Worm (Caenorhabditis elegans) whole organism, L3 larva: ENCODE measurements around the gene ZK1320.9.

Source experiments
- ceh-28 ChIP-seq: fragments of 150-350 bp; optimal IDR thresholded peaks from 2 replicates; lab custom pipeline; 2014; ENCODE audit warnings: missing biosample characterization, missing genetic modification reagents, missing genetic modification characterization
- daf-12 ChIP-seq: fragments of 150-350 bp; optimal IDR thresholded peaks from 2 replicates; lab custom pipeline; 2014; ENCODE audit warnings: missing biosample characterization, missing genetic modification reagents, missing genetic modification characterization
- elt-3 ChIP-seq, 3 experiments: fragments of 150-350 bp in 1 of 3; sonication (generic microtip) in 2 of 3; optimal IDR thresholded peaks; 2 replicates in 2 of 3; 4 replicates in 1 of 3; lab custom pipeline; 2014 to 2017; ENCODE audit warnings: missing biosample characterization in 3 of 3, missing genetic modification characterization in 3 of 3
- fos-1 ChIP-seq: fragments of 150-350 bp; optimal IDR thresholded peaks from 2 replicates; lab custom pipeline; 2014; ENCODE audit warnings: missing biosample characterization, missing genetic modification characterization
- lin-39 ChIP-seq: fragments of 150-350 bp; optimal IDR thresholded peaks from 2 replicates; lab custom pipeline; 2018; ENCODE audit warnings: missing biosample characterization, missing genetic modification reagents, missing genetic modification characterization
- nhr-11 ChIP-seq: fragments of 150-350 bp; optimal IDR thresholded peaks from 2 replicates; lab custom pipeline; 2014; ENCODE audit warnings: missing biosample characterization, missing genetic modification characterization
- nhr-12 ChIP-seq: fragments of 150-350 bp; optimal IDR thresholded peaks from 2 replicates; lab custom pipeline; 2014; ENCODE audit warnings: missing biosample characterization, missing genetic modification characterization
- nhr-43 ChIP-seq: sonication (generic microtip); optimal IDR thresholded peaks from 2 replicates; lab custom pipeline; 2016; ENCODE audit warnings: mild to moderate bottlenecking, missing genetic modification characterization, missing compliant biosample characterization; ENCODE audit not compliant: poor library complexity, severe bottlenecking
- skn-1 ChIP-seq: fragments of 150-350 bp; optimal IDR thresholded peaks from 2 replicates; lab custom pipeline; 2014; ENCODE audit warnings: missing biosample characterization, missing genetic modification characterization
- unc-39 ChIP-seq: sonication (generic microtip); optimal IDR thresholded peaks from 4 replicates; lab custom pipeline; 2017; ENCODE audit warnings: missing biosample characterization, missing genetic modification characterization
- unc-62 ChIP-seq: fragments of 150-350 bp; sonication (generic microtip); optimal IDR thresholded peaks from 4 replicates; lab custom pipeline; 2014; ENCODE audit warnings: missing biosample characterization, missing genetic modification reagents, missing genetic modification characterization
- zag-1 ChIP-seq: fragments of 150-350 bp; optimal IDR thresholded peaks from 2 replicates; lab custom pipeline; 2014; ENCODE audit warnings: missing biosample characterization, missing genetic modification characterization

- TF ChIP-seq unc-62 (GFP tag; lab: Kevin White, UChicago) (no peak), elt-3 (tag; optimal IDR thresholded peaks at IDR 0.05; lab: Kevin White, UChicago) (no peak), nhr-11 (tag; lab: Kevin White, UChicago) (no peak), fos-1 (no peak), nhr-43 (no peak), lin-39 (tag; lab: Kevin White, UChicago) (no peak), daf-12 (tag; lab: Kevin White, UChicago) (no peak), zag-1 (tag; lab: Kevin White, UChicago) (no peak), nhr-12 (tag; lab: Kevin White, UChicago) (no peak), unc-39 (no peak), ceh-28 (tag; lab: Kevin White, UChicago) (no peak), skn-1 (tag; lab: Kevin White, UChicago) (no peak)
These were observed 50.2 kb downstream of the ZK1320.9 start, which contains the start of gene ZK1307.7 for ce11 chrII:9636300-9636699.
